Fruit fly (Drosophila melanogaster): Measurements from ENCODE around the gene Cyp4d2.
A peak's percentile ranks its signal among the peaks of the same experiment; 100 is the strongest.

Cyp4d2 gene

dm6 chrX:2134965-2135758, 40.6 kb upstream of the Cyp4d2 start (continued):
- TF ChIP-seq CG30020 (tag; optimal IDR thresholded peaks at IDR 0.05), result peak; percentile 64
- 0 out of 3 replicates have a peak, but pooled peaks have one; percentile 38 for TF ChIP-seq CG6175 (GFP tag; IDR thresholded peaks at IDR 0.05)
- TF ChIP-seq CG12219 (GFP tag; optimal IDR thresholded peaks at IDR 0.05), result peak; percentile 86
- peak; percentile 76 for TF ChIP-seq croc (GFP tag; conservative IDR thresholded peaks at IDR 0.05)
- peak; percentile 40 for TF ChIP-seq CG1024 (GFP tag; IDR thresholded peaks at IDR 0.05)
- TF ChIP-seq HLHmδ (GFP tag; optimal IDR thresholded peaks at IDR 0.05), result peak; percentile 37
- TF ChIP-seq ase (GFP tag; IDR thresholded peaks at IDR 0.05), result peak; percentile 76
- TF ChIP-seq CoRest (tag; optimal IDR thresholded peaks at IDR 0.05), result peak; percentile 94
- TF ChIP-seq slp2 (GFP tag; optimal IDR thresholded peaks at IDR 0.05), result peak; percentile 65
- TF ChIP-seq Nf-YC (tag; optimal IDR thresholded peaks at IDR 0.05), result peak; percentile 87
- TF ChIP-seq CG34224 (GFP tag; IDR thresholded peaks at IDR 0.05; ENCODE audit: partially characterized antibody), result no peak
- TF ChIP-seq CG17568 (GFP tag; optimal IDR thresholded peaks at IDR 0.05), result peak; percentile 93
- TF ChIP-seq mirr (GFP tag; optimal IDR thresholded peaks at IDR 0.05), result peak; percentile 75
- peak; percentile 59 for TF ChIP-seq CG15479 (GFP tag; optimal IDR thresholded peaks at IDR 0.05)
- peak; percentile 89 for TF ChIP-seq D19A (tag; optimal IDR thresholded peaks at IDR 0.05)
- TF ChIP-seq Hr51 (GFP tag; optimal IDR thresholded peaks at IDR 0.05), result peak; percentile 65 to 92
- TF ChIP-seq row (GFP tag; IDR thresholded peaks at IDR 0.05), result peak; percentile 94
- no peak for TF ChIP-seq amos (GFP tag; IDR thresholded peaks at IDR 0.05; ENCODE audit: partially characterized antibody)
- TF ChIP-seq CG1233 (GFP tag; optimal IDR thresholded peaks at IDR 0.05), result peak; percentile 91
- peak; percentile 69 for TF ChIP-seq cg (GFP tag; optimal IDR thresholded peaks at IDR 0.05)
- peak; percentile 84 for TF ChIP-seq CG7786 (GFP tag; optimal IDR thresholded peaks at IDR 0.05)
- peak; percentile 47 for TF ChIP-seq CG3163 (GFP tag; optimal IDR thresholded peaks at IDR 0.05)
- peak; percentile 78 for TF ChIP-seq NK7.1 (GFP tag; optimal IDR thresholded peaks at IDR 0.05)
- TF ChIP-seq ranshi (GFP tag; IDR thresholded peaks at IDR 0.05), result peak; percentile 81
- TF ChIP-seq tup (GFP tag; optimal IDR thresholded peaks at IDR 0.05), result peak; percentile 61
- peak; percentile 6 for TF ChIP-seq BEAF-32 (GFP tag; optimal IDR thresholded peaks at IDR 0.05)
- TF ChIP-seq CG15514 (GFP tag; optimal IDR thresholded peaks at IDR 0.05), result peak; percentile 84
- peak; percentile 90 for TF ChIP-seq Sox102F (GFP tag; optimal IDR thresholded peaks at IDR 0.05)
- TF ChIP-seq emc (GFP tag; optimal IDR thresholded peaks at IDR 0.05), result peak; percentile 66
- peak; percentile 89 for TF ChIP-seq NfI (GFP tag; optimal IDR thresholded peaks at IDR 0.05)
- peak; percentile 63 for TF ChIP-seq nom (GFP tag; optimal IDR thresholded peaks at IDR 0.05)
- TF ChIP-seq CG13424 (tag; optimal IDR thresholded peaks at IDR 0.05), result peak; percentile 94
- peak; percentile 78 for TF ChIP-seq slbo (GFP tag; IDR thresholded peaks at IDR 0.05)
- peak; percentile 68 for TF ChIP-seq ewg (GFP tag; optimal IDR thresholded peaks at IDR 0.05)
- TF ChIP-seq CG6272 (GFP tag; IDR thresholded peaks at IDR 0.05), result peak; percentile 61
- peak; percentile 63 for TF ChIP-seq Jarid2 (GFP tag; optimal IDR thresholded peaks at IDR 0.05)
- TF ChIP-seq CkIIα-i1 (GFP tag; IDR thresholded peaks at IDR 0.05), result no peak
- peak; percentile 64 for TF ChIP-seq Mad (GFP tag; optimal IDR thresholded peaks at IDR 0.05)
- TF ChIP-seq sqz (GFP tag; optimal IDR thresholded peaks at IDR 0.05), result peak; percentile 78
- TF ChIP-seq oc (tag; optimal IDR thresholded peaks at IDR 0.05), result peak; percentile 71
- peak; percentile 98 for TF ChIP-seq crol (GFP tag; IDR thresholded peaks at IDR 0.05)
- peak; percentile 78 for TF ChIP-seq CG11247 (GFP tag; IDR thresholded peaks at IDR 0.05)
- peak; percentile 79 for TF ChIP-seq CG1792 (GFP tag; optimal IDR thresholded peaks at IDR 0.05)
- TF ChIP-seq Fer2 (tag; optimal IDR thresholded peaks at IDR 0.05), result peak; percentile 83
- TF ChIP-seq phol (tag; optimal IDR thresholded peaks at IDR 0.05), result peak; percentile 91
- TF ChIP-seq Kr (GFP tag; optimal IDR thresholded peaks at IDR 0.05), result peak; percentile 34
- TF ChIP-seq D (optimal IDR thresholded peaks at IDR 0.05), result no peak
- peak; percentile 89 for TF ChIP-seq D (GFP tag; optimal IDR thresholded peaks at IDR 0.05)

Data from whole organism, embryonic.